Fruit fly (Drosophila melanogaster): ENCODE results near the gene MtnB.

The MtnB gene

DNA sequence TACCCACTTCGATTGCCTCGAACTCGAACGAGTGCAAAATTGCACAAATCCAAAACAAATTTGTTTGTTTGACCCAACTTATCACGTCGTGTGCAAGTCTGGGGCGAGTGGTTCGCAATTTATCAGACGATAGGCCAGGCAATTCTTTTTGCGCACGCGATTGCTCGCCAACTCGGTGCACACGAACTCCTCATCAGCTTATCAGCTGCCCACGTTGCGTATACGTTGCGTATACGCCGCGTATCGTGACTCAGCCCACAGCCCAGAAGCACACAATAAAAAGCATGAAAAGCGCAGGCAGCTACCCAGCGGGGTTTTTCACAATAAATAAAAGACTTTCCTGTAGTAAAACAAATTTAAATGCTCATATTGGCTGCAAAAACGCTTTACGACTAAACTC is at the start of gene MtnB:
Gene MtnB (minus strand): TSS at position 101 of the 400 bp plus-strand sequence.
- no peak for TF ChIP-seq Myc (optimal IDR thresholded peaks at IDR 0.05)
- TF ChIP-seq ttk (optimal IDR thresholded peaks at IDR 0.05) = no peak
- no peak for TF ChIP-seq Sin3A (optimal IDR thresholded peaks at IDR 0.05)
- no peak for TF ChIP-seq h (optimal IDR thresholded peaks at IDR 0.05)
- TF ChIP-seq insv (optimal IDR thresholded peaks at IDR 0.05) = no peak
- no peak for TF ChIP-seq psq (optimal IDR thresholded peaks at IDR 0.05)

DNA sequence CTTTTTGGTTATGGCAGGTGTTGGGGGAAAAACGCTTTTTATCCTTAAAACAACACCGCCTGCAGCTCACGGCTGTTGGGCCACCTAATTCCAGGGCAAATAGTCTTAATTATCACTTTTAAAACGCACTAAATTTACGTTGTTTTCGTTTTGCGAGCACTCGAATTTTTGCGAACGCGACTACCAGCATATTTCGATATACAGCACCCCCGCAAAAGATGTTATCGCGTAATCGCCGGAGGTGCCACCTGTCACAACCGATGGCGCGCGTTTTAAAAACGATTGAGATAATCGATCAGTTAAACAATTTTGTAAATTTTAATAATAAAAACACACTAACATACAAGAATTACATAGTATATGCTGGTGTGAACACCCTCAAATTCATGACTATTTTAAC is 48.5 kb upstream of the MtnB start, which contains the start of gene Stat92E:
Gene Stat92E (minus strand): TSS at position 219 of the 400 bp plus-strand sequence.
- TF ChIP-seq h (optimal IDR thresholded peaks at IDR 0.05) (no peak), insv (optimal IDR thresholded peaks at IDR 0.05) (no peak), ttk (optimal IDR thresholded peaks at IDR 0.05) (no peak)

DNA sequence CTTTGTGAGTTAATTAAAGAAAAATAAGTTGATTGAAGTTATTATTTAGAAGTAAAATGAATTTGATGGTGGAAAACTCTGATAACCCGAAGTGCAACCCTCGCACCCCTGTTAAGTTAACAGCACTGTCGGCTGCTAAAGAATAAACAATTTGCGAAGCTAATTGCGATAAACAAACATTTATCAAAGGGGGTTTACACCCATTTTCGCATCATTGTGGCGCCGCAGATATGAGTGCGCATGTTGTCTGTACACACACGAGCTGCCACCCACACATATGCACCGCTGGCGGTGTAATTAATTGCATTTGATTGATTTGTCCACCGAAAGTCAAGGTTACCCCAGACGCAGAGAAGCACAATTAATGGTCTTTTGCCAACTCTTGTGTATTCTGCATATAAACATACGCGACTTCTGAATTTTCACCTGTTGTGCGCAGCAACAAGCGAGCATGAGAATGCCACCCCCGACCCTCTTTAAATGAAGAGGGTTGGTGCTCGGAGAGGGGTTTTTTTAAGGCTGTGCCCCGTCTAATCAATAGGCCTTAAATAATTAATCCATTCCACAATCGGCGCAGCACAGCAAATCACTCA is 48.0 kb upstream of the MtnB start:
- TF ChIP-seq insv (optimal IDR thresholded peaks at IDR 0.05) = no peak
- no peak for TF ChIP-seq h (optimal IDR thresholded peaks at IDR 0.05)
- no peak for TF ChIP-seq psq (optimal IDR thresholded peaks at IDR 0.05)
- no peak for TF ChIP-seq ttk (optimal IDR thresholded peaks at IDR 0.05)
- no peak for TF ChIP-seq Myc (optimal IDR thresholded peaks at IDR 0.05)
- no peak for TF ChIP-seq Sin3A (optimal IDR thresholded peaks at IDR 0.05)

DNA sequence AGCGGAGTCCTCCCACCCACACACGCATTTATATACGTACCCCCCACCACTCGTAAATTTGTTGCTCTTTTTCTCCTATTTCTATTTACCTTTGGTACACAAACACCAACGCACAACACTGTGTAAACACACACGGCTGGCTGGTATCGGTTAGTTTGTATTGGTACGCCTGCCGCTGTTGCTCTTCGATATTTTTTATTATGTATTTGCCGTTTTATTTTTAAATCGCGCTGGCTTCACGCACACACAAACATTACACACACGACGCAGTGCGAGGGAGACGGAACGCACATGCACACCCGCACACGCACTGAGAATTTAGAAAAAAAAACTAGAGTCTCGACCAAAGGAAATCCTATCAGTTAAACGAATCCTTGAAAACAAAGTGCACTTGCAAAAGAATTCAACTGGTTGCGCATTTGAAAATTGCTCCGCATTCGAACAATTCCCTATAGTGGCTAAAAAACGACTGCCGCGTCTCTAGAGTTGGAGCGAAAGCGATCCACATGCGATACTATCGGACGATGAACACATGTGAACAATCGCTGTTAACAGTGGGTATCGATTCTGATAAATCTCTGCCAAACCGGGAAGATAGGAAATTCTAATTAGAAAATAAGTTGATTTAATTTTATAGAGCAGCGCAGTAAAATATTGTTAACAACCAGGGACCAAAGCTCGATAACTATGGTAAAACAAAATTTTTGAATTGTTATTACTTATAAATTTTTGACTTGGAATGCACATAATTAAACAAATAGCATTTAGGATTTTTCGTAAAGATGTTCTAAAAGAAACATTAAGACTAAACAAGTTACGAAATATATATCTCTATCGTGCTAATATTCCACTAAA is 47.3 kb upstream of the MtnB start:
- TF ChIP-seq Sin3A (optimal IDR thresholded peaks at IDR 0.05) (no peak), Myc (optimal IDR thresholded peaks at IDR 0.05) (no peak), psq (optimal IDR thresholded peaks at IDR 0.05) (no peak), insv (optimal IDR thresholded peaks at IDR 0.05) (no peak), h (optimal IDR thresholded peaks at IDR 0.05) (no peak), ttk (optimal IDR thresholded peaks at IDR 0.05) (no peak)

DNA sequence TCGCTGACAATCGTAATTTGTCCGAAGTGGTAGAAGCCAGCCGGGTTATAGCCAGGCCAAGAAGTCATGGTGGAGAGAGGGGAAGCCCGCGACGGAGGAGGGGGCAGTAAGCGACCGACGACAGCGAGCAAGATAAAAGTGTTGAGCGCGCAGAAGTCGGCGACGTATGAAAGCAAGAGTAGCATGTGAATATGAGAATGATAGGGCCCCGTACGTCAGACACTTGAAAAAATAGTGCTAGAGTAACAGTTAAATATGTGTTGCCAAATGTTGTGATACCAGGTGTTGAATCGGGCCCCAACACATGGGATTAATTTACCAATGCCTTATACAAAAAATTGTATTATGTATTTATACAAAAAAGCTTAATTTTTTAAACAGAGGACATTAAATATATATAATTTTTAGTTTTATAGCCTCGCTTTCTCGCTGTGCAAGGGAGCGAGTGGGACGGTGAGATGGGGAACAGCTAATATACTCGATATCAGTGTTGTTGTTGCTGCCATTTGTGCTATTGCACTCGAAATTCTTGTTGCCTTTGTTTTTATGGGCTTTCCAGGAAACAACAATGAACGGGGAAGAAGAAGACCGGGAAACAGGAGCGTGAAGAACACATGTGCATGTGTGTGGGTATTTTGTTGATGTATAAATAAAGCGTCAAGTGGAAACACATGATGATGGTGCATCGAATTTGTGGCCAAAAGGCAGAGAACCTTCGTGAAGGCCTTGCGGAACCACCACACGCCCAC is 46.5 kb upstream of the MtnB start:
- TF ChIP-seq h (optimal IDR thresholded peaks at IDR 0.05) = no peak
- no peak for TF ChIP-seq Myc (optimal IDR thresholded peaks at IDR 0.05)
- no peak for TF ChIP-seq Sin3A (optimal IDR thresholded peaks at IDR 0.05)
- no peak for TF ChIP-seq psq (optimal IDR thresholded peaks at IDR 0.05)
- no peak for TF ChIP-seq insv (optimal IDR thresholded peaks at IDR 0.05)
- TF ChIP-seq ttk (optimal IDR thresholded peaks at IDR 0.05) = no peak

DNA sequence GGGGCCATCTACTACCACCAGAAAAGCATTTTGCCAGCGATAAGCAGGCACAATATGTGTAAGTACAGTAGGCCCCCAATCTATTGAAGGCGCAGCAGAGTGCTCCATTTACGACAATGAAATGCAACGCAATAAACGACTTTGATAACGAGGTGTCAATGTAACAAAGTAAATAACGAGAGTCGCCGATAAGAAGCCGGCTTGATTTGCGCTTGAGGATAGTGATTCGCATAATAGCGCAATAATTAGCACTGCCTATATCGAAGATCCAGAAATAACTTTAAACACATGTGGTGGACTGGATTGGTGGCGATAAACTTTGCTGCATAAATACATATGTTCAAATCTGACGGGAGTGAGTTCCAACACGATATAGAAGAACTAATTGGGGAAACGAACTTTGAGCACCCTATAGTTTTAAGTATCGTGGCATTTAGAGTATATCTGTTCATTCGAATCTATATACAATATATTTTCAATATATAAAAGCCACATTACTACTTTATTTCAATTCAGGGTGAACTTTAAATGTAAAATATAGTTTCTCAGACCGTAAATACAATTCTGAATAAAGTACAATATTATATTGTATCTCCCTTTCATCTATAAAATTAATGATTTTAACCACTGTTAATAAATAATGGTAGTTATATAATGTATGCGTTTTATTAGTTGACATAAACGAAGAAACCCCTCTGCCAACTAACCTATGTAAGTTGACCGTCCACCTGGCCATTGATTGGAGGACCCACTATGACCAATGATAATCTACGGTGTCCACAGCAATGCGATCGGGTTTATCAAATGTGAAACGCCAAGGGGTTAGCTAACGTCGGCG is 45.7 kb upstream of the MtnB start:
- TF ChIP-seq psq (optimal IDR thresholded peaks at IDR 0.05) (no peak), h (optimal IDR thresholded peaks at IDR 0.05) (no peak), Myc (optimal IDR thresholded peaks at IDR 0.05) (no peak), ttk (optimal IDR thresholded peaks at IDR 0.05) (no peak), Sin3A (optimal IDR thresholded peaks at IDR 0.05) (no peak), insv (optimal IDR thresholded peaks at IDR 0.05) (no peak)

DNA sequence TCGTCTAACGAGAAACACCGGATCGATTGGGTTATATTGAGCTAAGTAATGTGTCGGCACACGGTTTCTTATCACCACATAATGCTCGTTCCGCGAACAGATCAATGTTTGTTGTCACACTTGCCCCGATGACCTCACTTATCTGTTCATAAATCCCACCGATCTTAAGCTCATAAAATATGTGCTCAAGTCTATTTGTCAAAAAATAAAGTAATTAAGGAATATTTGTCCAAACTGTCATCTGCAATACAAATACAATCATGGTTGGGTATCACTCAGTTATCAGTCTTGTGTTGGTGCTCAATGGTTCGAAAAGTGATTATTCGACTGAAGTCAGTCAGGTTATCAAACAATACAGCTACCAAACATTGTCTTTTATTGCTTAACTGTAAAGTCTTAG is 44.7 kb upstream of the MtnB start:
- TF ChIP-seq insv (optimal IDR thresholded peaks at IDR 0.05) (no peak), Sin3A (optimal IDR thresholded peaks at IDR 0.05) (no peak), psq (optimal IDR thresholded peaks at IDR 0.05) (no peak), ttk (optimal IDR thresholded peaks at IDR 0.05) (no peak), Myc (optimal IDR thresholded peaks at IDR 0.05) (no peak), h (optimal IDR thresholded peaks at IDR 0.05) (no peak)

DNA sequence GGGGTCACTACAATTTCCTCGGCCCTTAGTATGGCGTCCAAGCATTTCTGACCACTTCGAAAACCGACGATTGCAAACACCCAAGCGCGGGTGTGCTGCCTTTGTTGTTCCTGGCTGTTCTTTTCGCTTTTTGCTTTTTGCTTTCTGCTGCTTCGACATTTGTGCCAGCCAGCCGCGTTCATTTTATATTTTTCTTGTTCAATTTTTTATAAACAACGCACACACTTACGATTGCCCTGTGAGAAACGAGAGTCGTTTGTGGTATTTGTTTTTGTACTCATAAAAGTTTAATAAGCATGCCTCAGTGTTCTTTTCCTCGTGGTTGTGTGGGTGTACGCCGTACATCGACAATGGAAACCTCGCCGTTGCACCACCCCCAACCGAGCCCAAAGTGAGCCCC is 44.2 kb upstream of the MtnB start:
- TF ChIP-seq Myc (optimal IDR thresholded peaks at IDR 0.05) (no peak), insv (optimal IDR thresholded peaks at IDR 0.05) (no peak), psq (optimal IDR thresholded peaks at IDR 0.05) (no peak), ttk (optimal IDR thresholded peaks at IDR 0.05) (no peak), h (optimal IDR thresholded peaks at IDR 0.05) (no peak), Sin3A (optimal IDR thresholded peaks at IDR 0.05) (no peak)

DNA sequence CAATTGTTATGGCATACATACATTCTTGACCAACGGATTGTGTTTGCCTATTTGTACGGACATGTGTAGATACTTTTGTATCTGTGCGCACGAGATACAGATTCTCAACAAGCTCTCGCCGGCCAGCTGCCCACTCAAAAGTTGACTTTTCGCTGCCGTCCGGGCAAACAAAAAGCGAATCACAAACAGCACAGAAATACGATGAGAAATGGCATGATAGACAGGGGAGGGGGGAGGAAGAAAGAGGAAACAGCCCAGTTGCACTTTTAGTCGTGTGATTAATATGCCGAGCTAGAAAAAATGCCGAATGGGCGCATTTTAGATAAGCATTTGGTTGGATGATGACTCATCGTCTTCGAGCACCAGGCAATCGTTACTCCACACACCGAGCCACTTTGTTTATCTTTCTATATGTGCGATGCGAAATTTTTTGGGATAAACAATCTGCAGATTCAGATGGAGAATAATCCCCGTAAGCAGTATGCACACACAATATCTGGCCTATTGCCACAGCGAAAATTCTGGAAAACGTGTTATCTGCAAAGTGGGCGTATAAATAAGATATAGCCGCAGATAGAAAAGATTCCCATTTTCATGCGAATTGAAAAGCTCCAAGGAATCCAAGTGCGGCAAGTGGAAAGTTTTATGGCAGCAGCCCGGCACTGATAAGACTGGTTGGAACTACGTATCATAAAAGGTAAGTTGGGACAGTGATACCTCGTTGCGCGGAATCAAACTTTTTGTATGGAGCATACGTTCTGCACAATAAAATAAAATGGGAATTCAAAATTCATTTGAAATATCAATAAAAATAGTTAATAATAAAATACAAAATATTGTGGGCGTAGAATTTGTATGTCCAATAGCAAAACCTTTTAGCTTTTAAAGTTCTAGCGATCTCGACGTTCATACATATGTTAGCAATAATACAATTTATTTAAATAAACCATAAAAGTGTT is 43.4 kb upstream of the MtnB start:
- no peak for TF ChIP-seq ttk (optimal IDR thresholded peaks at IDR 0.05)

DNA sequence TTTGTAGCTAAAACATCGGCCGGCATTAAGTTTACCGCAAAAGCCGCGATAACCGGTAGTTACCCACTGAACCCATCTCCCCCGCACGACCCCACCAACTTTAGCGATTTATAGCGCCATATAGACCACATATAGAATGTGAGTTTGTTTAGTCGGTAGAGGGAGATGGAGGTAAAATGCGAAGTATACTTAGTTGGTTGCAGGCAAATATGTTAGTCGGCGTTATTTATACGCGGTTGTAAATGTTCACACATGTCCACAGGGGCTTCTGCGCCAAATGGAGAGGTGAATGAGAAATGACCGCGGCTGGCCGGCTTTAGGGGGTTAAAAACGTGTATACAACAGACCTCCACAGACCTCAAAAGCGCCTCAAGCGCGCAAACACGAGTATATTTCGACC is 42.1 kb upstream of the MtnB start:
- TF ChIP-seq Sin3A (optimal IDR thresholded peaks at IDR 0.05) (no peak), psq (optimal IDR thresholded peaks at IDR 0.05) (no peak), Myc (optimal IDR thresholded peaks at IDR 0.05) (no peak), ttk (optimal IDR thresholded peaks at IDR 0.05) (no peak), insv (optimal IDR thresholded peaks at IDR 0.05) (no peak), h (optimal IDR thresholded peaks at IDR 0.05) (no peak)

DNA sequence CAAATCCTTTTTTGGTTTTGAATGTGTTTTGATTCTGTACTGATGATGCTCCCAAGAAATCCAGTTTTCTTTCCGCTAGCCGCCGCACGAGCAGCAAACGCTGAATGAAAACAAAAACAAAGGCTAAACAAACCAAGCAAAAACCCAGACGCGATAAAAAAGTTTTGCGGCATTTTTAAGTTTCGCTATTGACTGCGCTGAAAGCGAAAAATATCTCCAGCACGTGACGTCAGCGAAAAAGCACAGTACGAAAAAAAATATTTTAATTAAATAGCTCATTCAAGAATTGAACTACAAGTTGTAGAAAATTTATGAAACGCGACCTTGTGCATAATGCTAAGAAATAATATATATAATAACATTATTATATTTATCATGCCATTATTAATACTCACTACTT is 41.4 kb upstream of the MtnB start:
- no peak for TF ChIP-seq Myc (optimal IDR thresholded peaks at IDR 0.05)
- TF ChIP-seq psq (optimal IDR thresholded peaks at IDR 0.05) = no peak
- no peak for TF ChIP-seq insv (optimal IDR thresholded peaks at IDR 0.05)
- TF ChIP-seq h (optimal IDR thresholded peaks at IDR 0.05) = no peak
- TF ChIP-seq ttk (optimal IDR thresholded peaks at IDR 0.05) = no peak
- TF ChIP-seq Sin3A (optimal IDR thresholded peaks at IDR 0.05) = no peak
